Fruit fly (Drosophila melanogaster) whole organism, embryonic: ENCODE results near the gene CG5003.

Source experiments
- Awh ChIP-seq: fragments of 200-800 bp; sonication (Bioruptor generic); IDR thresholded peaks from 2 replicates; pipeline ENCODE4, ENCODE4 v1.3.6; 2022; ENCODE audit warnings: missing biosample characterization, missing genetic modification characterization
- CG32532 ChIP-seq: fragments of 200-800 bp; sonication (Bioruptor generic); IDR thresholded peaks from 2 replicates; pipeline ENCODE4 v1.3.6; 2022; ENCODE audit warnings: missing biosample characterization, missing genetic modification characterization
- CG3847 ChIP-seq: fragments of 200-800 bp; sonication (Bioruptor generic); IDR thresholded peaks from 2 replicates; pipeline ENCODE4 v1.3.6; 2022; ENCODE audit warnings: missing biosample characterization, missing genetic modification characterization
- CG43689 ChIP-seq: fragments of 200-800 bp; sonication (Bioruptor generic); IDR thresholded peaks from 2 replicates; pipeline ENCODE4 v1.3.6; 2022; ENCODE audit warnings: missing biosample characterization, missing genetic modification characterization
- CG4617 ChIP-seq: fragments of 200-800 bp; sonication (Bioruptor generic); optimal IDR thresholded peaks from 3 replicates; lab custom pipeline; 2016; ENCODE audit warnings: missing biosample characterization, missing genetic modification characterization, borderline replicate concordance
- Xbp1 ChIP-seq: fragments of 200-800 bp; sonication (Bioruptor generic); optimal IDR thresholded peaks from 3 replicates; lab custom pipeline; 2016; ENCODE audit warnings: missing biosample characterization, mild to moderate bottlenecking, missing genetic modification characterization
- dm ChIP-seq: fragments of 200-800 bp; sonication (Bioruptor generic); optimal IDR thresholded peaks from 3 replicates; lab custom pipeline; 2016; ENCODE audit warnings: missing biosample characterization, missing genetic modification characterization
- gcm ChIP-seq: fragments of 200-800 bp; sonication (Bioruptor generic); optimal IDR thresholded peaks from 2 replicates; lab custom pipeline; 2019; ENCODE audit warnings: missing biosample characterization, mild to moderate bottlenecking, missing genetic modification characterization, moderate library complexity
- lola ChIP-seq, 3 experiments: fragments of >200 bp in 2 of 3; fragments of 200-800 bp in 1 of 3; sonication (Bioruptor generic) in 1 of 3; optimal IDR thresholded peaks; 2 replicates each; lab custom pipeline; 2017 to 2019; ENCODE audit warnings: missing biosample characterization in 3 of 3, missing genetic modification characterization in 3 of 3, mild to moderate bottlenecking in 1 of 3, moderate library complexity in 1 of 3

DNA sequence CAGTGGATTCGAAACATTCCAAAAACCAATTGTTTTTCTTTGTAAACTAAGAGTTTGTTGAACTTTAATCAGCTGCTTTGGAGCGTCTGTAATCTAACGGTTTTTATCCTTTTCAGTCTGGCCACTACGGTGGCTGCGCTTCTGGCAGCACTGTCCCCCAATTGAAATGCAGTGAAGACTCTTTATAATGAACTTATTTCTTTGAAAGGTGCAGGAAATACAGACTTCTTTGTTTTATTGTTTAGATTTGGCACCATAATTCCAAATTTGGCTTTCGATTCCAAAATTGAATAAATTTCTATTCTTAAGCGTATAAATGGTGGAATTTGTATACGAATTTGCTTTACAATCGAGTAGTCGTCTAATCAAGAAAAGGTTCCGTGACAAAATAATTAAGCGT lies 11.8 kb upstream of the CG5003 start, which contains the start of gene nenya:
- no peak for TF ChIP-seq CG3847 (GFP tag; lab: Robert Waterston, UW)
- no peak for TF ChIP-seq CG32532 (GFP tag; lab: Robert Waterston, UW)
- no peak for TF ChIP-seq Xbp1 (GFP tag; lab: Kevin White, UChicago)
- no peak for TF ChIP-seq dm (GFP tag; lab: Kevin White, UChicago)
- TF ChIP-seq CG43689 (GFP tag; lab: Robert Waterston, UW), result no peak
- TF ChIP-seq Awh (GFP tag; lab: Robert Waterston, UW), result no peak
- no peak for TF ChIP-seq lola (GFP tag; optimal IDR thresholded peaks at IDR 0.05; lab: Kevin White, UChicago)
- no peak for TF ChIP-seq CG4617
- TF ChIP-seq gcm, result no peak
